Worm (Caenorhabditis elegans) whole organism, L1 larva: ENCODE measurements around the gene fbxb-13.

Experiments used
- ama-1 ChIP-seq: fragments of 150-350 bp; optimal IDR thresholded peaks from 2 replicates; lab custom pipeline; 2014
- lin-15B ChIP-seq: fragments of 150-350 bp; sonication (generic microtip); optimal IDR thresholded peaks from 3 replicates; lab custom pipeline; 2014; ENCODE audit warnings: missing biosample characterization, missing genetic modification characterization
- lir-3 ChIP-seq: sonication (generic microtip); optimal IDR thresholded peaks from 2 replicates; lab custom pipeline; 2016; ENCODE audit warnings: mild to moderate bottlenecking, missing genetic modification characterization, moderate library complexity, missing compliant biosample characterization; ENCODE audit not compliant: poor library complexity
- ztf-11 ChIP-seq, 2 experiments: sonication (generic microtip); optimal IDR thresholded peaks; 2 replicates each; lab custom pipeline; 2016 to 2017; ENCODE audit warnings: missing genetic modification characterization in 2 of 2, missing biosample characterization in 1 of 2, missing compliant biosample characterization in 1 of 2

ce11 chrII:1761564-1761963 lies 26.5 kb upstream of the fbxb-13 start, which contains the start of gene F36H5.4:
- TF ChIP-seq lin-15B (tag; lab: Kevin White, UChicago) (no peak), ama-1 (lab: Kevin White, UChicago) (no peak), ztf-11 (tag; optimal IDR thresholded peaks at IDR 0.05; lab: Kevin White, UChicago) (no peak), lir-3 (tag; lab: Kevin White, UChicago) (no peak)
